Fruit fly (Drosophila melanogaster): ENCODE measurements around the gene Yod1.

Yod1 gene

dm6 chr3L:5154917-5155613, 21.4 kb downstream of the Yod1 start:
- TF ChIP-seq CG17801 (GFP tag; optimal IDR thresholded peaks at IDR 0.05; ENCODE audit: partially characterized antibody): no peak

- peak; percentile 65 for TF ChIP-seq CG17801 (GFP tag; optimal IDR thresholded peaks at IDR 0.05; ENCODE audit: partially characterized antibody)
Measured at dm6 chr3L:5172470-5172869, 38.8 kb downstream of the Yod1 start.

dm6 chr3L:5176071-5176470, 42.4 kb downstream of the Yod1 start:
- no peak for TF ChIP-seq CG17801 (GFP tag; optimal IDR thresholded peaks at IDR 0.05; ENCODE audit: partially characterized antibody)

- no peak for TF ChIP-seq CG17801 (GFP tag; optimal IDR thresholded peaks at IDR 0.05; ENCODE audit: partially characterized antibody)
Measured at dm6 chr3L:5176789-5177188, 43.1 kb downstream of the Yod1 start.

dm6 chr3L:5178903-5179302, 45.2 kb downstream of the Yod1 start:
- no peak for TF ChIP-seq CG17801 (GFP tag; optimal IDR thresholded peaks at IDR 0.05; ENCODE audit: partially characterized antibody)

dm6 chr3L:5180179-5180578, 46.5 kb downstream of the Yod1 start:
- peak; percentile 44 for TF ChIP-seq CG17801 (GFP tag; optimal IDR thresholded peaks at IDR 0.05; ENCODE audit: partially characterized antibody)

dm6 chr3L:5180968-5181612, 47.4 kb downstream of the Yod1 start:
- no peak for TF ChIP-seq CG17801 (GFP tag; optimal IDR thresholded peaks at IDR 0.05; ENCODE audit: partially characterized antibody)

dm6 chr3L:5182255-5182993, 48.8 kb downstream of the Yod1 start:
- TF ChIP-seq CG17801 (GFP tag; optimal IDR thresholded peaks at IDR 0.05; ENCODE audit: partially characterized antibody): no peak

dm6 chr3L:5182994-5183566, 49.4 kb downstream of the Yod1 start:
- TF ChIP-seq CG17801 (GFP tag; optimal IDR thresholded peaks at IDR 0.05; ENCODE audit: partially characterized antibody): no peak

- no peak for TF ChIP-seq CG17801 (GFP tag; optimal IDR thresholded peaks at IDR 0.05; ENCODE audit: partially characterized antibody)
Measured at dm6 chr3L:5183662-5184061, 50.0 kb downstream of the Yod1 start.

dm6 chr3L:5184502-5184859, 50.8 kb downstream of the Yod1 start:
- peak; percentile 16 for TF ChIP-seq CG17801 (GFP tag; optimal IDR thresholded peaks at IDR 0.05; ENCODE audit: partially characterized antibody)

dm6 chr3L:5184860-5185639, 51.4 kb downstream of the Yod1 start:
- TF ChIP-seq CG17801 (GFP tag; optimal IDR thresholded peaks at IDR 0.05; ENCODE audit: partially characterized antibody): peak; percentile 6

Measured in ovary, adult (tissue).